Fruit fly (Drosophila melanogaster): ENCODE measurements around the gene oc.

The oc gene

dm6 chrX:8588607-8589171, 61.8 kb downstream of the oc start, which contains the start of gene CG12081 (continued):
- no peak for TF ChIP-seq Oaz (GFP tag; IDR thresholded peaks at IDR 0.05)
- no peak for TF ChIP-seq crc (GFP tag; optimal IDR thresholded peaks at IDR 0.05)
- no peak for TF ChIP-seq CG13894 (tag; optimal IDR thresholded peaks at IDR 0.05)
- TF ChIP-seq Gsc (GFP tag; IDR thresholded peaks at IDR 0.05) = no peak
- no peak for TF ChIP-seq NC2α (GFP tag; optimal IDR thresholded peaks at IDR 0.05)
- no peak for TF ChIP-seq run (tag; optimal IDR thresholded peaks at IDR 0.05)
- no peak for TF ChIP-seq CG1832 (GFP tag; optimal IDR thresholded peaks at IDR 0.05)
- no peak for TF ChIP-seq CG18764 (GFP tag; optimal IDR thresholded peaks at IDR 0.05)
- TF ChIP-seq az2 (GFP tag; optimal IDR thresholded peaks at IDR 0.05) = no peak
- no peak for TF ChIP-seq Jarid2 (GFP tag; optimal IDR thresholded peaks at IDR 0.05)
- no peak for TF ChIP-seq CG14667 (GFP tag; IDR thresholded peaks at IDR 0.05)
- TF ChIP-seq CG1233 (GFP tag; optimal IDR thresholded peaks at IDR 0.05) = no peak
- TF ChIP-seq vnd (GFP tag; IDR thresholded peaks at IDR 0.05; ENCODE audit: partially characterized antibody) = peak; percentile 86
- TF ChIP-seq CG10274 (GFP tag; optimal IDR thresholded peaks at IDR 0.05) = no peak
- TF ChIP-seq Hr78 (GFP tag; optimal IDR thresholded peaks at IDR 0.05) = no peak
- no peak for TF ChIP-seq CG10654 (GFP tag; optimal IDR thresholded peaks at IDR 0.05)
- TF ChIP-seq gce (GFP tag; IDR thresholded peaks at IDR 0.05) = no peak
- TF ChIP-seq kah (GFP tag; optimal IDR thresholded peaks at IDR 0.05) = no peak
- TF ChIP-seq CG10959 (GFP tag; IDR thresholded peaks at IDR 0.05) = no peak
- no peak for TF ChIP-seq CG6813 (GFP tag; optimal IDR thresholded peaks at IDR 0.05)
- no peak for TF ChIP-seq CG14014 (GFP tag; IDR thresholded peaks at IDR 0.05)
- no peak for TF ChIP-seq D19B (GFP tag; optimal IDR thresholded peaks at IDR 0.05)
- no peak for TF ChIP-seq Meics (GFP tag; optimal IDR thresholded peaks at IDR 0.05)
- TF ChIP-seq BtbVII (GFP tag; optimal IDR thresholded peaks at IDR 0.05) = no peak
- TF ChIP-seq Mes4 (GFP tag; optimal IDR thresholded peaks at IDR 0.05) = no peak
- TF ChIP-seq Poxn (GFP tag; IDR thresholded peaks at IDR 0.05) = no peak
- TF ChIP-seq dm (GFP tag; optimal IDR thresholded peaks at IDR 0.05) = no peak
- TF ChIP-seq Ets97D (GFP tag; optimal IDR thresholded peaks at IDR 0.05) = peak; percentile 75
- no peak for TF ChIP-seq CG12071 (GFP tag; optimal IDR thresholded peaks at IDR 0.05)
- no peak for TF ChIP-seq yki (optimal IDR thresholded peaks at IDR 0.05)
- no peak for TF ChIP-seq sisA (GFP tag; IDR thresholded peaks at IDR 0.05)
- TF ChIP-seq tx (GFP tag; optimal IDR thresholded peaks at IDR 0.05) = no peak
- no peak for TF ChIP-seq ham (GFP tag; IDR thresholded peaks at IDR 0.05)
- TF ChIP-seq CG10431 (GFP tag; optimal IDR thresholded peaks at IDR 0.05) = no peak
- TF ChIP-seq CG6254 (GFP tag; optimal IDR thresholded peaks at IDR 0.05) = no peak
- no peak for TF ChIP-seq CHES-1-like (GFP tag; optimal IDR thresholded peaks at IDR 0.05)
- no peak for TF ChIP-seq CG10462 (GFP tag; optimal IDR thresholded peaks at IDR 0.05)
- peak; percentile 15 for TF ChIP-seq Hmr (GFP tag; optimal IDR thresholded peaks at IDR 0.05)
- TF ChIP-seq Drgx (GFP tag; IDR thresholded peaks at IDR 0.05) = no peak
- TF ChIP-seq CG2129 (GFP tag; IDR thresholded peaks at IDR 0.05; ENCODE audit: partially characterized antibody) = no peak; the same call in 1 of the 2 replicates
- TF ChIP-seq Spps (tag; optimal IDR thresholded peaks at IDR 0.05) = no peak
- TF ChIP-seq chinmo (GFP tag; IDR thresholded peaks at IDR 0.05; ENCODE audit: partially characterized antibody) = peak; percentile 91
- no peak for TF ChIP-seq CG15073 (GFP tag; optimal IDR thresholded peaks at IDR 0.05)
- peak; percentile 15 for TF ChIP-seq Nf-YC (tag; optimal IDR thresholded peaks at IDR 0.05)
- TF ChIP-seq CG12219 (GFP tag; optimal IDR thresholded peaks at IDR 0.05) = no peak
- TF ChIP-seq Bteb2 (GFP tag; optimal IDR thresholded peaks at IDR 0.05) = no peak
- TF ChIP-seq sqz (GFP tag; optimal IDR thresholded peaks at IDR 0.05) = no peak
- TF ChIP-seq dmrt99B (tag; optimal IDR thresholded peaks at IDR 0.05) = no peak
- TF ChIP-seq cg (GFP tag; optimal IDR thresholded peaks at IDR 0.05) = peak; percentile 33
- TF ChIP-seq Taf1 (GFP tag; IDR thresholded peaks at IDR 0.05) = no peak
- TF ChIP-seq schlank (tag; optimal IDR thresholded peaks at IDR 0.05) = no peak
- TF ChIP-seq C15 (GFP tag; IDR thresholded peaks at IDR 0.05) = no peak
